Fruit fly (Drosophila melanogaster): Measurements from ENCODE around the gene CG5973.

Gene CG5973

DNA sequence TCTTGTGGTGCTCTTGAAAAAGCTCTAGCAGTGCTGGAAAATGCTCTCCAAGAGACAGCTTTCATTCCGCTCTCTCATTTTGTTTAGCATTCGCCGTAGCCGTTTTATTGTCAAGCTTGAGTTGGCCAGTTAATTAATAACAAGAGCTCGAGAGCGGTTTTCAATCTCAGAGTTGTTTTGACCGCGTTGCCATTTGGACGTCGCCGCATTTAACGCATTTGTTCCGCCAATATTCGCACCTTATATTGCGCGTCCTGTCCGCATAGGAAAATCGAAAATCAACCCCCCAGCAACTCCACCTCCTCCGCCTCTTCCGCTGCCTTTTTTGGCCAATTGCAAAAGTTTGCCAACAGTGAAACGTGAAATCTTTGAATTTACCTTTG is at the start of gene CG5973:
Gene CG5973 (plus strand): TSS at position 168 of the 383 bp plus-strand sequence.
- no peak for TF ChIP-seq Sin3A (optimal IDR thresholded peaks at IDR 0.05)
- no peak for TF ChIP-seq h (optimal IDR thresholded peaks at IDR 0.05)
- TF ChIP-seq insv (optimal IDR thresholded peaks at IDR 0.05): no peak
- TF ChIP-seq Myc (optimal IDR thresholded peaks at IDR 0.05): no peak
- TF ChIP-seq psq (optimal IDR thresholded peaks at IDR 0.05): no peak
- TF ChIP-seq ttk (optimal IDR thresholded peaks at IDR 0.05): no peak

DNA sequence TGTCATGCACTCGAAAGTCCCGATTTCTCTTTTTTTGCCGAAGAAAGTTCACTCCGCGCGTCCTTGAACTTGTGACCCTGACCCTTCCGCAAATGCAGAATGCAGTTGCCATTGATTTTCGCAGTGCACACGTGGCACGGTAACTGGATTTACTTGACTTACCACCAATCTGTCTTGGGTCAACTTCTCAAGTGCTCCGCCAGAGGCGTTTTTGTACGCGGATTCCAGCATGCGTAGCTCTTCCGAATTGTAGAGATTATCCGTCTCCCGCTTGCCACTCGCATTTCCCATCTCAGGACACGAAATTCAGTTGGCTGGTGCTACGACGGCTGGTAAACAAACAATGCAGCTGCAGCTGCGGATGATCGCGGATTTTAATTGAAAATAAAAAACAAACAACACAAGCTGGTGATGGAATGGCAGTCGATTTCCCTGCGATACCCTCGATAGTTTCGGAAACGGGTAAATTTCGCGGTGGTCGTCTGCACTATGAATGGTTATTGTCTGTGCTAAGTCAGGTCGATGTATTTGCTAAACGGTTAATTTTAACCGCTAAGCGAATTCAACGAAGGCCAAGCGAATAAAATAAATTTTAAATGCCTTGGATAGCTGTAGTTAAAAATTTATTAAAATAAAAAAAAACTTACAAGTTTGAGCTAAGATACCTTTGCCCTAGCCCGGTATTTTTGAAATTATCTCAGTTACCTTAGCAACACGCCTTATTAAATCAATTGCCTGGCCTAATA is 49.3 kb upstream of the CG5973 start, which contains the start of the genes CG5149 and gudu:
Gene CG5149 (minus strand): TSS at position 441 of the 746 bp plus-strand sequence.
Gene gudu (plus strand): TSS at position 696 of the 746 bp plus-strand sequence.
- TF ChIP-seq Myc (optimal IDR thresholded peaks at IDR 0.05) (no peak), Sin3A (optimal IDR thresholded peaks at IDR 0.05) (no peak), psq (optimal IDR thresholded peaks at IDR 0.05) (no peak), h (optimal IDR thresholded peaks at IDR 0.05) (no peak), insv (optimal IDR thresholded peaks at IDR 0.05) (no peak)

dm6 chr2L:7395813-7396212 is 41.5 kb upstream of the CG5973 start:
- no peak for TF ChIP-seq psq (optimal IDR thresholded peaks at IDR 0.05)
- TF ChIP-seq insv (optimal IDR thresholded peaks at IDR 0.05): no peak
- TF ChIP-seq h (optimal IDR thresholded peaks at IDR 0.05): no peak
- TF ChIP-seq Sin3A (optimal IDR thresholded peaks at IDR 0.05): no peak
- TF ChIP-seq ttk (optimal IDR thresholded peaks at IDR 0.05): no peak
- no peak for TF ChIP-seq Myc (optimal IDR thresholded peaks at IDR 0.05)

DNA sequence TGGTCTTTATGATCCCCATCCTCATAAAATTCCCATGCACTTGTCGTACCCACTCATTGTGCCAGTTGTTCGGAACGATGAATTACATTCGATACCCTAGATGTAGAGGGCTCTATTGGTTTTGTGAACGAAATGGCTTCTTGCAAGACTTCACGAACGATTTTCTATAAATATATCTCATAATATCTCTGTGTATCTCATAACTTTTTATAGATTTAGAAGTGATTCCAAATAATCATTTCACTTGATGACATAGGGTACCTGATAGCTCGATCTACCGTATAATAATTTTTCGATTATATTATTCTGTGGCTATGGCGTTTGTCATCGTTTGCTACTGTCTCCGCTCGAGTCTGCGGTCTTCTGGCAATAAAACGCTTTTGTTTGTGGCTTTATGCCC is 40.3 kb upstream of the CG5973 start:
- no peak for TF ChIP-seq ttk (optimal IDR thresholded peaks at IDR 0.05)
- no peak for TF ChIP-seq insv (optimal IDR thresholded peaks at IDR 0.05)
- TF ChIP-seq h (optimal IDR thresholded peaks at IDR 0.05): no peak
- no peak for TF ChIP-seq psq (optimal IDR thresholded peaks at IDR 0.05)
- TF ChIP-seq Sin3A (optimal IDR thresholded peaks at IDR 0.05): no peak
- TF ChIP-seq Myc (optimal IDR thresholded peaks at IDR 0.05): no peak

dm6 chr2L:7397746-7398145 is 39.5 kb upstream of the CG5973 start:
- no peak for TF ChIP-seq Myc (optimal IDR thresholded peaks at IDR 0.05)
- TF ChIP-seq h (optimal IDR thresholded peaks at IDR 0.05): no peak
- TF ChIP-seq Sin3A (optimal IDR thresholded peaks at IDR 0.05): no peak
- TF ChIP-seq insv (optimal IDR thresholded peaks at IDR 0.05): no peak
- TF ChIP-seq psq (optimal IDR thresholded peaks at IDR 0.05): no peak
- no peak for TF ChIP-seq ttk (optimal IDR thresholded peaks at IDR 0.05)

DNA sequence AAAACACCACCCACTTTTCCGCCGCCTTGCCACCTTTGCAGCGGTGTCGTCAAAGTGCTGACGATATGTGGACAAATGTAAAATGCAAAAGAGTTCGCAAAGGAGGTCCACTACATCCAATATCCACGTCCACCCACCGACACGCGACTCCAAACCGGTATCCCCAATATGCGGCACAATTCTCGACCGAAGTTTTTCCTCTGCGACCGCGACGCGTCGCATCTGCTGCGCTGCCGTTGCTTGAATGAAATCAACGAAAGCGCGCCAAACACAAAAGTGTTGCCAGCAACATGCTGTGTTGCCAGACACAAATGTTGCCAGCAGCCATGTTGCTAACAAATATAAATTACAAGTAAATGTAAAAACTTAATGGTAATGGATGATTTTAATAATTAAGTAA is 38.8 kb upstream of the CG5973 start, which contains the start of gene CG5160:
Gene CG5160 (minus strand): TSS at position 223 of the 400 bp plus-strand sequence.
- TF ChIP-seq h (optimal IDR thresholded peaks at IDR 0.05) (no peak), insv (optimal IDR thresholded peaks at IDR 0.05) (no peak), Myc (optimal IDR thresholded peaks at IDR 0.05) (no peak), Sin3A (optimal IDR thresholded peaks at IDR 0.05) (no peak), psq (optimal IDR thresholded peaks at IDR 0.05) (no peak), ttk (optimal IDR thresholded peaks at IDR 0.05) (no peak)

DNA sequence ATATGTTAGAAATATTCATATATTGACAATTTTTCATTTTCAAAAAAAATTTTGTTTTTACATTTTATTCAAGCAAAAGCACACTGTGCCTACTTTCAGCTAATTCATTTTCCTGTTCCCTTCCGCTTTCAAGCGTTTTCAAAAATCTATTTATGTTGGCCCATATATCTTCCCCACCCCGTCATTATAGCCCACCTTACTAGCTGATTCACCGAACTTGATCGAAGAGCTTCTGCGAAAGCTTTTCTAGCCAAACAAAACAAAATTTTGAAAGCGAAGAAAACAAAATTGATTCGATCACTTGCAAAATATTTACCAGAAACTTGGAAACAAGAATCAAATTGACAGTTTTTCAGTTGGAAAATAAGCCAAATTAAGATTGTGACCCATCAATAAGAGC is 36.3 kb upstream of the CG5973 start, which contains the start of gene CG5171:
Gene CG5171 (plus strand): TSS at position 311 of the 400 bp plus-strand sequence.
- no peak for TF ChIP-seq insv (optimal IDR thresholded peaks at IDR 0.05)
- TF ChIP-seq h (optimal IDR thresholded peaks at IDR 0.05): no peak
- no peak for TF ChIP-seq Myc (optimal IDR thresholded peaks at IDR 0.05)
- no peak for TF ChIP-seq ttk (optimal IDR thresholded peaks at IDR 0.05)
- no peak for TF ChIP-seq Sin3A (optimal IDR thresholded peaks at IDR 0.05)
- TF ChIP-seq psq (optimal IDR thresholded peaks at IDR 0.05): no peak

DNA sequence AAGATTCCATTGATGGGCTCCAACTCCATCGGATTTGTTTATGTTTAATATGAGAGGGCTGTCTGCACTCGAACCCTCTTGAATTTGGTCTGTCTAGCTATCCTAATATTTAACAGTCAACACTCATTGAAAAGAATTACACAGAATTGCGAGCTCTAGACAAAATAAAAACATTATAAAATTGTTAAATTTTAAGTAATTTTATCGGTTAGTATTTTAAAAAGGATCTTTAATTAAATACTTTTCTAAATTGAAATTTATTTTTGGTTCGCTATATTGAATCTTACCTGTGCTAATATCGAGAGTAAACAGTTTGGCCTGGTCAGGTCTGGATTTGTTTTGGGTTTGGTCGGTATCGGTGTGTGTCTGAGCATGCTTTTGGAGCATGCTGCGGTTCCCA is 35.7 kb upstream of the CG5973 start:
- TF ChIP-seq insv (optimal IDR thresholded peaks at IDR 0.05) (no peak), h (optimal IDR thresholded peaks at IDR 0.05) (no peak), psq (optimal IDR thresholded peaks at IDR 0.05) (no peak), Myc (optimal IDR thresholded peaks at IDR 0.05) (no peak), ttk (optimal IDR thresholded peaks at IDR 0.05) (no peak), Sin3A (optimal IDR thresholded peaks at IDR 0.05) (no peak)

DNA sequence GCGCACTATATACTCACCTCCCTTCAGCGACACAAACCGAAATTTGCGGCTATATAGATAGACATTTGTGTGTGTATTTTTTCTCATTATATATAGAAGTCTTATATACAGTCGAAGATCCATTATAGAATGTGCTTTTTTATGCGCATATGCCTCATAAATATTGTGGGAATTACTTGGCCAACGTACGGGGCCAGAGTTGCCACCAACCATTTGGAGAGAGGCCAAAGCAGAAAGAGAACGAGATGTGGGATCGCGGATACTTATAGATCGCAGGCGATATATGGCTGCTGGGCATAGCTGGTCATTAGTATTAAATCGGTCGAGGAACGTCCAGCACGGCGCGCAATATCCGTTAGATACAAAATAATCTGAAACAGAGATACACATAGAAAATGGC is 32.4 kb upstream of the CG5973 start, which contains the start of gene CG5177:
Gene CG5177 (plus strand): TSS at position 305 of the 400 bp plus-strand sequence.
- no peak for TF ChIP-seq h (optimal IDR thresholded peaks at IDR 0.05)
- no peak for TF ChIP-seq Sin3A (optimal IDR thresholded peaks at IDR 0.05)
- no peak for TF ChIP-seq insv (optimal IDR thresholded peaks at IDR 0.05)
- no peak for TF ChIP-seq psq (optimal IDR thresholded peaks at IDR 0.05)
- TF ChIP-seq ttk (optimal IDR thresholded peaks at IDR 0.05): no peak
- TF ChIP-seq Myc (optimal IDR thresholded peaks at IDR 0.05): no peak

dm6 chr2L:7407638-7408037 is 29.7 kb upstream of the CG5973 start:
- TF ChIP-seq Sin3A (optimal IDR thresholded peaks at IDR 0.05): no peak
- TF ChIP-seq ttk (optimal IDR thresholded peaks at IDR 0.05): no peak
- no peak for TF ChIP-seq Myc (optimal IDR thresholded peaks at IDR 0.05)
- TF ChIP-seq insv (optimal IDR thresholded peaks at IDR 0.05): no peak
- TF ChIP-seq psq (optimal IDR thresholded peaks at IDR 0.05): no peak
- no peak for TF ChIP-seq h (optimal IDR thresholded peaks at IDR 0.05)

dm6 chr2L:7409007-7409406 is 28.3 kb upstream of the CG5973 start:
- TF ChIP-seq insv (optimal IDR thresholded peaks at IDR 0.05) (no peak), ttk (optimal IDR thresholded peaks at IDR 0.05) (no peak)

dm6 chr2L:7409602-7410001 is 27.7 kb upstream of the CG5973 start, which contains the start of gene CG5181:
TSS of gene CG5181 (minus strand) at chr2L:7409809.
- TF ChIP-seq h (optimal IDR thresholded peaks at IDR 0.05) (no peak), ttk (optimal IDR thresholded peaks at IDR 0.05) (no peak), insv (optimal IDR thresholded peaks at IDR 0.05) (no peak), Sin3A (optimal IDR thresholded peaks at IDR 0.05) (no peak), Myc (optimal IDR thresholded peaks at IDR 0.05) (no peak), psq (optimal IDR thresholded peaks at IDR 0.05) (no peak)
